Worm (Caenorhabditis elegans) whole organism, L1 larva: ENCODE data around the gene F56F11.1.

Experiments used
- aha-1 ChIP-seq: fragments of 150-350 bp; optimal IDR thresholded peaks from 2 replicates; lab custom pipeline; 2014; ENCODE audit warnings: missing biosample characterization, missing genetic modification characterization
- aly-2 ChIP-seq: fragments of 150-350 bp; optimal IDR thresholded peaks from 2 replicates; lab custom pipeline; 2014; ENCODE audit warnings: missing biosample characterization, missing genetic modification characterization
- ama-1 ChIP-seq: fragments of 150-350 bp; optimal IDR thresholded peaks from 2 replicates; lab custom pipeline; 2014
- ceh-63 ChIP-seq: fragments of 200-800 bp; sonication (Bioruptor generic); optimal IDR thresholded peaks from 2 replicates; lab custom pipeline; 2018; ENCODE audit warnings: mild to moderate bottlenecking, missing genetic modification characterization, missing compliant biosample characterization
- jun-1 ChIP-seq: fragments of 150-350 bp; optimal IDR thresholded peaks from 2 replicates; lab custom pipeline; 2014; ENCODE audit warnings: missing biosample characterization, missing genetic modification reagents, missing genetic modification characterization
- lin-13 ChIP-seq: fragments of 150-350 bp; optimal IDR thresholded peaks from 2 replicates; lab custom pipeline; 2014; ENCODE audit warnings: missing biosample characterization, missing genetic modification reagents, missing genetic modification characterization
- nhr-11 ChIP-seq: fragments of 150-350 bp; optimal IDR thresholded peaks from 2 replicates; lab custom pipeline; 2014; ENCODE audit warnings: missing biosample characterization, missing genetic modification characterization
- nhr-12 ChIP-seq: sonication (generic microtip); optimal IDR thresholded peaks from 2 replicates; lab custom pipeline; 2017; ENCODE audit warnings: missing biosample characterization, missing genetic modification characterization
- nhr-76 ChIP-seq: sonication (generic microtip); optimal IDR thresholded peaks from 2 replicates; lab custom pipeline; 2017; ENCODE audit warnings: missing biosample characterization, missing genetic modification characterization
- pag-3 ChIP-seq: sonication (generic microtip); optimal IDR thresholded peaks from 2 replicates; lab custom pipeline; 2017; ENCODE audit warnings: missing genetic modification characterization, mild to moderate bottlenecking, missing compliant biosample characterization, antibody characterized with exemption, borderline replicate concordance; ENCODE audit not compliant: insufficient read depth
- snpc-4 ChIP-seq: fragments of 150-350 bp; optimal IDR thresholded peaks from 2 replicates; lab custom pipeline; 2014; ENCODE audit warnings: missing biosample characterization, missing genetic modification characterization
- zag-1 ChIP-seq: fragments of 150-350 bp; optimal IDR thresholded peaks from 2 replicates; lab custom pipeline; 2014; ENCODE audit warnings: missing biosample characterization, missing genetic modification characterization

ce11 chrIII:2874144-2874868, 17.2 kb upstream of the F56F11.1 start, which contains the start of gene klf-1:
- TF ChIP-seq snpc-4 (no peak), nhr-76 (tag; lab: Kevin White, UChicago) (no peak), aha-1 (tag; lab: Kevin White, UChicago) (no peak), nhr-11 (tag; lab: Kevin White, UChicago) (no peak), aly-2 (tag; lab: Kevin White, UChicago) (no peak), jun-1 (no peak), pag-3 (no peak), lin-13 (no peak), ceh-63 (GFP tag; lab: Kevin White, UChicago) (no peak), ama-1 (lab: Kevin White, UChicago) (no peak), nhr-12 (no peak), zag-1 (tag; lab: Kevin White, UChicago) (no peak)
